Worm (Caenorhabditis elegans): ENCODE data around the gene fbxa-164.

DNA sequence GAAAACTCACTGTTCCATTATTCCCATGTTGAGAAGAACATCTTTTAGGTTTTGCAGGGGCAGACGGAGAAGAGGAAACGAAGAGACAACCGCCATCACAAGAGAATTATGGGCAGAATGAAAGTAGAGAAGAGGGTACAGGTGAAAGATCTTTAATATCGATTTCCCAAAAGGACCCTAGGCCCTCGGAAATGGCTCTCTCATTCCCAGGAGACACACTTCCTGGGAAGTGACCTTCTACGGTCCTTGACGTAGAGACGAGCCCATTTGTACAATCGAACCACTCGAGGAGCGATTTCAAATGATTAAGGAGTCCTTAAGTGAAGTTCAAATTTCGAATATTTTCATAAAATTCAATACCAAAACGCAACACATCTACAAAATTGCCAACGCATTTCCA is 42.8 kb downstream of the fbxa-164 start, which contains the start of gene fbxb-46:
- TF ChIP-seq egl-27 (tag; optimal IDR thresholded peaks at IDR 0.05) (no peak), tbx-2 (tag; optimal IDR thresholded peaks at IDR 0.05) (no peak), ztf-11 (tag; optimal IDR thresholded peaks at IDR 0.05) (no peak), ceh-9 (tag; optimal IDR thresholded peaks at IDR 0.05) (no peak), nhr-12 (tag; optimal IDR thresholded peaks at IDR 0.05) (no peak), nhr-25 (tag; optimal IDR thresholded peaks at IDR 0.05) (no peak), snpc-4 (tag; optimal IDR thresholded peaks at IDR 0.05) (no peak), elt-3 (tag; optimal IDR thresholded peaks at IDR 0.05) (no peak), lin-39 (tag; optimal IDR thresholded peaks at IDR 0.05) (no peak), eor-1 (tag; optimal IDR thresholded peaks at IDR 0.05) (no peak), unc-39 (tag; optimal IDR thresholded peaks at IDR 0.05) (no peak), ceh-28 (tag; optimal IDR thresholded peaks at IDR 0.05) (no peak), jun-1 (tag; optimal IDR thresholded peaks at IDR 0.05) (no peak)

Data from whole organism, L3 larva.